Fruit fly (Drosophila melanogaster) whole organism, prepupa: ENCODE results near the gene sick.

Experiments
- CG10631 ChIP-seq: fragments of 200-800 bp; sonication (Bioruptor generic); optimal IDR thresholded peaks from 2 replicates; lab custom pipeline; 2016; ENCODE audit warnings: missing biosample characterization, missing genetic modification characterization
- CG10669 ChIP-seq: fragments of 200-800 bp; sonication (Bioruptor generic); optimal IDR thresholded peaks from 3 replicates; lab custom pipeline; 2018; ENCODE audit warnings: missing biosample characterization, mild to moderate bottlenecking, missing genetic modification characterization, moderate library complexity
- CG11294 ChIP-seq: fragments of 200-800 bp; sonication (Bioruptor generic); IDR thresholded peaks from 2 replicates; pipeline ENCODE4 v1.3.6; 2022; ENCODE audit warnings: missing biosample characterization, missing genetic modification characterization
- CG11762 ChIP-seq: fragments of 200-800 bp; sonication (Bioruptor generic); optimal IDR thresholded peaks from 3 replicates; lab custom pipeline; 2016; ENCODE audit warnings: missing biosample characterization, missing genetic modification characterization; ENCODE audit not compliant: insufficient read depth
- CG15336 ChIP-seq: fragments of 200-800 bp; sonication (Bioruptor generic); IDR thresholded peaks from 2 replicates; pipeline ENCODE4 v1.3.6; 2022; ENCODE audit warnings: missing biosample characterization, missing genetic modification characterization
- CG1621 ChIP-seq: fragments of 200-800 bp; sonication (Bioruptor generic); optimal IDR thresholded peaks from 3 replicates; lab custom pipeline; 2018; ENCODE audit warnings: missing biosample characterization, mild to moderate bottlenecking, missing genetic modification characterization
- CG3032 ChIP-seq: fragments of 200-800 bp; optimal IDR thresholded peaks from 2 replicates; lab custom pipeline; 2019; ENCODE audit warnings: missing biosample characterization, mild to moderate bottlenecking, missing genetic modification characterization, moderate library complexity
- CG31627 ChIP-seq: fragments of 200-800 bp; sonication (Bioruptor generic); optimal IDR thresholded peaks from 3 replicates; lab custom pipeline; 2016; ENCODE audit warnings: missing biosample characterization, missing genetic modification characterization
- CG32006 ChIP-seq: fragments of 200-800 bp; sonication (Bioruptor generic); optimal IDR thresholded peaks from 3 replicates; lab custom pipeline; 2017; ENCODE audit warnings: missing biosample characterization, mild to moderate bottlenecking, missing genetic modification characterization
- CG34406 ChIP-seq: fragments of 200-800 bp; sonication (Bioruptor generic); optimal IDR thresholded peaks from 3 replicates; lab custom pipeline; 2016; ENCODE audit warnings: missing biosample characterization, missing genetic modification characterization
- CG6163 ChIP-seq: fragments of 200-800 bp; sonication (Bioruptor generic); IDR thresholded peaks from 3 replicates; pipeline ENCODE4 v1.3.6; 2022; ENCODE audit warnings: missing biosample characterization, missing genetic modification characterization
- CG6276 ChIP-seq: fragments of 200-800 bp; sonication (Bioruptor generic); optimal IDR thresholded peaks from 2 replicates; lab custom pipeline; 2017; ENCODE audit warnings: missing biosample characterization, mild to moderate bottlenecking, missing genetic modification characterization
- CG6808 ChIP-seq: fragments of 200-800 bp; sonication (Bioruptor generic); optimal IDR thresholded peaks from 3 replicates; lab custom pipeline; 2017; ENCODE audit warnings: missing biosample characterization, missing genetic modification characterization, mild to moderate bottlenecking, moderate library complexity, missing genetic modification reagents
- CG7368 ChIP-seq: fragments of 200-800 bp; sonication (Bioruptor generic); optimal IDR thresholded peaks from 3 replicates; lab custom pipeline; 2016; ENCODE audit warnings: missing biosample characterization, missing genetic modification characterization
- CG8119 ChIP-seq: fragments of 200-800 bp; sonication (Bioruptor generic); IDR thresholded peaks from 3 replicates; pipeline ENCODE4 v1.3.6; 2022; ENCODE audit warnings: missing biosample characterization, missing genetic modification characterization
- CG8319 ChIP-seq: fragments of 200-800 bp; sonication (Bioruptor generic); optimal IDR thresholded peaks from 3 replicates; lab custom pipeline; 2016; ENCODE audit warnings: missing biosample characterization, missing genetic modification characterization
- Eip75B ChIP-seq: fragments of 200-800 bp; sonication (Bioruptor generic); optimal IDR thresholded peaks from 3 replicates; lab custom pipeline; 2016; ENCODE audit warnings: missing biosample characterization, missing genetic modification characterization
- Eip78C ChIP-seq: fragments of 200-800 bp; sonication (Bioruptor generic); peaks from one replicate; lab custom pipeline; 2016; ENCODE audit warnings: missing biosample characterization, missing genetic modification characterization
- Ets96B ChIP-seq: fragments of 200-800 bp; optimal IDR thresholded peaks from 2 replicates; lab custom pipeline; 2019; ENCODE audit warnings: missing biosample characterization, mild to moderate bottlenecking, missing genetic modification characterization, moderate library complexity
- Gug ChIP-seq: fragments of 200-800 bp; sonication (Bioruptor generic); IDR thresholded peaks from 2 replicates; pipeline ENCODE4 v1.3.6; 2022; ENCODE audit warnings: missing biosample characterization, missing genetic modification characterization
- Hr39 ChIP-seq: fragments of 200-800 bp; sonication (Bioruptor generic); optimal IDR thresholded peaks from 2 replicates; lab custom pipeline; 2016; ENCODE audit warnings: missing biosample characterization, missing genetic modification characterization
- Lpt ChIP-seq: fragments of 200-800 bp; sonication (Bioruptor generic); optimal IDR thresholded peaks from 3 replicates; lab custom pipeline; 2016; ENCODE audit warnings: missing biosample characterization, missing genetic modification characterization
- Met ChIP-seq: fragments of 200-800 bp; sonication (Bioruptor generic); optimal IDR thresholded peaks from 3 replicates; lab custom pipeline; 2016; ENCODE audit warnings: missing biosample characterization, missing genetic modification characterization
- OdsH ChIP-seq: fragments of 200-800 bp; sonication (Bioruptor generic); optimal IDR thresholded peaks from 3 replicates; lab custom pipeline; 2016; ENCODE audit warnings: missing biosample characterization, missing genetic modification characterization
- Smox ChIP-seq: fragments of 200-800 bp; sonication (Bioruptor generic); optimal IDR thresholded peaks from 3 replicates; lab custom pipeline; 2016; ENCODE audit warnings: missing biosample characterization, missing genetic modification characterization
- Sox102F ChIP-seq: fragments of 200-800 bp; sonication (Bioruptor generic); optimal IDR thresholded peaks from 2 replicates; lab custom pipeline; 2016; ENCODE audit warnings: missing biosample characterization, mild to moderate bottlenecking, missing genetic modification characterization
- Sox14 ChIP-seq: fragments of 200-800 bp; sonication (Bioruptor generic); optimal IDR thresholded peaks from 3 replicates; lab custom pipeline; 2016; ENCODE audit warnings: missing biosample characterization, missing genetic modification characterization
- Sox15 ChIP-seq: fragments of 200-800 bp; sonication (Bioruptor generic); optimal IDR thresholded peaks from 3 replicates; lab custom pipeline; 2016; ENCODE audit warnings: missing biosample characterization, missing genetic modification characterization
- achi ChIP-seq: fragments of 200-800 bp; sonication (Bioruptor generic); optimal IDR thresholded peaks from 3 replicates; lab custom pipeline; 2016; ENCODE audit warnings: missing biosample characterization, missing genetic modification characterization
- acj6 ChIP-seq: fragments of 200-800 bp; sonication (Bioruptor generic); optimal IDR thresholded peaks from 3 replicates; lab custom pipeline; 2016; ENCODE audit warnings: missing biosample characterization, missing genetic modification characterization
- eg ChIP-seq: fragments of 200-800 bp; sonication (Bioruptor generic); IDR thresholded peaks from 3 replicates; pipeline ENCODE4 v1.3.6; 2022; ENCODE audit warnings: missing biosample characterization, missing genetic modification characterization
- esn ChIP-seq: fragments of 200-800 bp; sonication (Bioruptor generic); optimal IDR thresholded peaks from 2 replicates; lab custom pipeline; 2016; ENCODE audit warnings: missing biosample characterization, mild to moderate bottlenecking, missing genetic modification characterization, moderate library complexity
- fd59A ChIP-seq: fragments of 200-800 bp; sonication (Bioruptor generic); optimal IDR thresholded peaks from 2 replicates; lab custom pipeline; 2017; ENCODE audit warnings: missing biosample characterization, mild to moderate bottlenecking, missing genetic modification characterization, missing genetic modification reagents
- lz ChIP-seq: fragments of 200-800 bp; sonication (Bioruptor generic); optimal IDR thresholded peaks from 3 replicates; lab custom pipeline; 2016; ENCODE audit warnings: missing biosample characterization, missing genetic modification characterization
- net ChIP-seq: fragments of 200-800 bp; sonication (Bioruptor generic); optimal IDR thresholded peaks from 3 replicates; lab custom pipeline; 2016; ENCODE audit warnings: missing biosample characterization, missing genetic modification characterization
- pdm3 ChIP-seq: fragments of 200-800 bp; sonication (Bioruptor generic); optimal IDR thresholded peaks from 3 replicates; lab custom pipeline; 2016; ENCODE audit warnings: missing biosample characterization, missing genetic modification characterization
- salr ChIP-seq, 2 experiments: fragments of 200-800 bp; sonication (Bioruptor generic); optimal IDR thresholded peaks; 3 replicates each; lab custom pipeline; 2016 to 2018; ENCODE audit warnings: missing biosample characterization in 2 of 2, missing genetic modification characterization in 2 of 2, mild to moderate bottlenecking in 1 of 2
- spab ChIP-seq: fragments of 200-800 bp; sonication (Bioruptor generic); optimal IDR thresholded peaks from 2 replicates; lab custom pipeline; 2017; ENCODE audit warnings: missing biosample characterization, mild to moderate bottlenecking, missing genetic modification characterization, missing genetic modification reagents

The sick gene

dm6 chr2L:19935085-19935846 lies 139.1 kb downstream of the sick start (continued):
- TF ChIP-seq Smox (GFP tag; lab: Kevin White, UChicago) = no peak
- peak; percentile 48; the same call in 1 of the 2 replicates for TF ChIP-seq CG15336 (GFP tag; lab: Robert Waterston, UW)
- TF ChIP-seq CG7368 (GFP tag; lab: Kevin White, UChicago) = peak; percentile 4
- no peak for TF ChIP-seq CG11294 (GFP tag; lab: Robert Waterston, UW)

- peak; percentile 47; the same call in 1 of the 2 replicates for TF ChIP-seq CG15336 (GFP tag; lab: Robert Waterston, UW)
- TF ChIP-seq lz = peak; percentile 27
- peak; percentile 19 for TF ChIP-seq Sox102F (GFP tag; lab: Kevin White, UChicago)
- TF ChIP-seq achi = peak; percentile 29
- TF ChIP-seq CG3032 (tag; lab: Kevin White, UChicago) = peak; percentile 59
- TF ChIP-seq CG10669 (GFP tag; lab: Kevin White, UChicago) = peak; percentile 49
- TF ChIP-seq Gug (GFP tag; lab: Robert Waterston, UW) = peak; percentile 65
- peak; percentile 31 for TF ChIP-seq fd59A (GFP tag; lab: Kevin White, UChicago)
- peak; percentile 16 for TF ChIP-seq CG8319 (GFP tag; lab: Kevin White, UChicago)
- peak; percentile 66; the same call in 2 of the 3 replicates for TF ChIP-seq CG8119 (GFP tag; lab: Robert Waterston, UW)
- peak; percentile 29; the same call in 1 of the 3 replicates for TF ChIP-seq CG6163 (GFP tag; lab: Robert Waterston, UW)
- TF ChIP-seq Ets96B (tag; lab: Kevin White, UChicago) = peak; percentile 55
- TF ChIP-seq CG6276 (GFP tag; lab: Kevin White, UChicago) = peak; percentile 31
- peak; percentile 27 for TF ChIP-seq Lpt (GFP tag; lab: Kevin White, UChicago)
- peak; percentile 61 for TF ChIP-seq eg (GFP tag; lab: Robert Waterston, UW)
- TF ChIP-seq CG31627 (GFP tag; lab: Kevin White, UChicago) = peak; percentile 50
- TF ChIP-seq Hr39 (GFP tag; lab: Kevin White, UChicago) = peak; percentile 32
- peak; percentile 38 for TF ChIP-seq Eip75B
- TF ChIP-seq Eip78C = peak; percentile 52
- TF ChIP-seq esn (GFP tag; lab: Kevin White, UChicago) = peak; percentile 35
- TF ChIP-seq Sox15 (GFP tag; lab: Kevin White, UChicago) = peak; percentile 7
- peak; percentile 24 for TF ChIP-seq CG10631
- peak; percentile 61 for TF ChIP-seq CG6808
- TF ChIP-seq salr (GFP tag; optimal IDR thresholded peaks at IDR 0.05; lab: Kevin White, UChicago) = peak in 1 of 2 experiments; percentile 0
- peak; percentile 26 for TF ChIP-seq Sox14 (GFP tag; lab: Kevin White, UChicago)
- TF ChIP-seq CG11762 (GFP tag; lab: Kevin White, UChicago) = peak; percentile 21
- peak; percentile 43 for TF ChIP-seq OdsH (GFP tag; lab: Kevin White, UChicago)
- TF ChIP-seq CG1621 (tag; lab: Kevin White, UChicago) = peak; percentile 29
- TF ChIP-seq net (GFP tag; lab: Kevin White, UChicago) = peak; percentile 23
- TF ChIP-seq pdm3 (GFP tag; lab: Kevin White, UChicago) = peak; percentile 39
- TF ChIP-seq spab = peak; percentile 43
- TF ChIP-seq Met = peak; percentile 18
- peak; percentile 10 for TF ChIP-seq CG34406 (GFP tag; lab: Kevin White, UChicago)
- peak; percentile 61 for TF ChIP-seq CG32006
- TF ChIP-seq CG7368 (GFP tag; lab: Kevin White, UChicago) = peak; percentile 31
- peak; percentile 36 for TF ChIP-seq acj6 (GFP tag; lab: Kevin White, UChicago)
Measured at dm6 chr2L:19936131-19936530, 140.0 kb downstream of the sick start.
